Fruit fly (Drosophila melanogaster) whole organism, larva: ENCODE measurements around the gene CG46310.
A peak's percentile ranks its signal among the peaks of the same experiment; 100 is the strongest.

Experiments used
- noc ChIP-seq: fragments of 200-800 bp; sonication (Bioruptor generic); optimal IDR thresholded peaks from 3 replicates; lab custom pipeline; 2019; ENCODE audit warnings: missing biosample characterization, mild to moderate bottlenecking, missing genetic modification characterization, moderate library complexity

The CG46310 gene

DNA sequence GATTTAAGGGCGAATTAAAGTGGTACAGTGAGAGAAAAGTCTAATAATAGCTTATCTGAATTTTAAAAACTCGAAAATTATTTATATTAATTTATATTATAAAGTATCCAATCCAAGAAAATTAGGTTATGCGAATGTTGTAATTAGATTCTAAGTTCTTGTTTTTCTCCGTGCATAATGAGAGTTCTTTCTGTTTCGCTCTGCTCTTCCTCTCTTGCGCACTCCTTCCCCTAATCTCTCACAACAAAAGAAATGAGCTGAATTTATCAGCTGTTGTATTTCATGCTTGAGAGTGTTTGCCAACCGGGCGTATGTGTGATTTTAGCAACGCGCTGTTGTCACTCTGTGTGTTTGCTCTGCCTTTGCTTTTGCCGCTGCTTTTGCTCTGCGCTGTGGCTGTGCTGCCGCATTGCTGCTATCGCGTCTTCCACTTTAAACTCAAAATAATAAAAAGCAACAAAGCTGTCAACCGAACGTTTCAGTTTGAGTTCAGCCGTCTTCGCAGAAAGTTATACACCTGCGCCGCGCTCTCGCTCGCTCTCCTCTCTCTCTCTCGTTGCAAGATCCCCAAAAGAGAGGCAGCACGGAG, at the start of gene CG46310:
Gene CG46310 (plus strand): TSS at position 481 of the 589 bp plus-strand sequence.
- TF ChIP-seq noc (tag; lab: Kevin White, UChicago) = peak; percentile 90

dm6 chr3R:23126241-23127022, 47.2 kb upstream of the CG46310 start, which contains the start of gene CG31365:
TSS of gene CG31365 (minus strand) at chr3R:23126422.
- TF ChIP-seq noc (tag; lab: Kevin White, UChicago) = no peak

DNA sequence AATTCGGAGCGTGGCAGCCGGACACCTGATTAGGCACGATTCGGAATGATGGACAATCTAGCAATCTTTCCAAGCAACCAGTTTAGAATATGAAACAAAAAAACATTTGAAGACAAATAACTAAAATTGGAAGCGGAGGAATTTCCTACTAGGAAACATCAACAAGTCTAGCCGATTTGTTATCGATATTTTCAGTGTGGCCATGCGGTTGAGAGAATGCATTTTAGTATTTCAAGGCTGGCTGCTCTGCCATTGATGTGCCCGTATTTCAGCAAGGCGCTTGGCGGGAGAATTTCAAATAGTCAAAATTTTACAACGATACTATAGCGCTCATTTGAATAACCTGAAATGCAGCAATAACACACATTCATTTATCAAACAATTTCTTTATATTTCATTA, 45.9 kb upstream of the CG46310 start, which contains the start of gene CG31457:
Gene CG31457 (minus strand): TSS at position 186 of the 400 bp plus-strand sequence.
- no peak for TF ChIP-seq noc (tag; lab: Kevin White, UChicago)

DNA sequence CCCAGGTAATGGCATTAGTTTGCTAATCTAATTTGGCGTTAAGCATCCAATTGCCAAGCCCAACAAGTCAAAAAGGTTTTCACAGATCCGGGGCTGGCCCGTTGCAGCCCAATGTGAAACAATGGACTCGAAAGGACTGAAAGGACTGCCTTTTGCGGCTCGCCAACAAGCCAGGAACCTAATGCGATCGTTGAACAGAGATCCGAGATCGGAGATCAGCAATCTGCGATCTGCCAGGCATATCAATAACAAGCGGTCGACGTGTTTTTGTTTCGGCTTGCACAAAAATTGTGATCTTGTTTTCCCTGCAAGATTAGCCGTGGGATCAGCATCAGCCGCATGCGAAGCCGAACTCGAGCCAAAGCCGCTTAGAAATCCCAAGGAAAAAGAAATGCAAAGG, 44.1 kb upstream of the CG46310 start:
- no peak for TF ChIP-seq noc (tag; lab: Kevin White, UChicago)

DNA sequence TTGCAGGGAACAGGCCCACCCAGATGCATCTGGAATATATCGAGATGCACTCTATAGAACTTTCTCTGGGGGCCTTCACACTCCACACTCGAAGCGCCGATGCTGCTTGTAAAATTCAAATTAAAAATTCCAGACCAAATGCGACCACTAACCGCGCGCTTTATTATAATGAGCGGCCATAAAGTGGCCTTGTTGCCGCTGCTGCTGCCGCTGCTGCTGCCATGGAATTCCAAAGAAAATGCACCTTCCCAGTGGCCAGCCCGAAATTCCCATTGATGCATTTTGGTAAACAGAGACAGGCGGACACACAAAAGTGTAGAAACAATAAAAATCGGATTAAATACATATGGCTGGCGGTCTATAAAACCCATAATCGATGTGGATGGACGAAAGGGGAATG, 43.5 kb upstream of the CG46310 start:
- TF ChIP-seq noc (tag; lab: Kevin White, UChicago) = no peak

DNA sequence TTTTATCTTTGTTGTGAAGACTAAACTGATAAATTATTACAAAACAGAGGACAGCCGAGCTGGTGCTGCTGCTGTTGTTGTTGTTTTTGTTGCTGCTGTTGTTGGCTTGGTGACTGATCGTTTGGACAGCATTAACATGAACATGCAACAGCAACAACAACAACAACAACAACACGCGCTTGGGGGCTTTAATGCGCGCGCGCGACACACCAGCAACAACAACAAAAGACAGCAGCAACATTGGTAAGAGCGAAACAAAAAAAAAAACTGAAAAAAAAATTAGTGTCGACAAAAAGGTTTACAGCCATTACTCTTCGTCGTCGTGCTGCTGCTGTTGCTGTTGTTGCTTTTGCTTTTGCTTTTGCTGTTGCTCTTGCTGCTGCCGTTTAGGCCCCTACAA, 42.8 kb upstream of the CG46310 start:
- no peak for TF ChIP-seq noc (tag; lab: Kevin White, UChicago)

- no peak for TF ChIP-seq noc (tag; lab: Kevin White, UChicago)
These were observed 42.3 kb upstream of the CG46310 start for dm6 chr3R:23131341-23131884.

DNA sequence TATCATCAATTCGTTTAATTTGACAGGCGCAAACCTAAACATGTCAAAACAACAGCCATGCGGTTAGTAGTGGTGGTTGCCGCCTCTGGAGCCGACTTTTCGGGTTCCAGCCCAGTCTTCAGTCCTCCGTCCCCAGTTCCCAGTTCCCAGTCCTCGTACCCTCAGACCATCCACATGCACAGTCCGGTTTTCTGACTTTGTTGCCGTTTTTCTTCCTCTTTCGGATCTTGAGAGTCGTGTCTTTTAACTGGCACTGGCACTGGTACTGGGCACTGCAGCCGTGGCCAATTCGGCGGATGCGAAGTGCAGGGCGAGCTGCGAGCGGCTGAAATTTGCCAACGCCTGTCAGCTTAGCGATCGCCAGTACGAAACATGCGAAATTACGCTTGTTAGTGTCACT, 41.4 kb upstream of the CG46310 start:
- TF ChIP-seq noc (tag; lab: Kevin White, UChicago) = no peak

DNA sequence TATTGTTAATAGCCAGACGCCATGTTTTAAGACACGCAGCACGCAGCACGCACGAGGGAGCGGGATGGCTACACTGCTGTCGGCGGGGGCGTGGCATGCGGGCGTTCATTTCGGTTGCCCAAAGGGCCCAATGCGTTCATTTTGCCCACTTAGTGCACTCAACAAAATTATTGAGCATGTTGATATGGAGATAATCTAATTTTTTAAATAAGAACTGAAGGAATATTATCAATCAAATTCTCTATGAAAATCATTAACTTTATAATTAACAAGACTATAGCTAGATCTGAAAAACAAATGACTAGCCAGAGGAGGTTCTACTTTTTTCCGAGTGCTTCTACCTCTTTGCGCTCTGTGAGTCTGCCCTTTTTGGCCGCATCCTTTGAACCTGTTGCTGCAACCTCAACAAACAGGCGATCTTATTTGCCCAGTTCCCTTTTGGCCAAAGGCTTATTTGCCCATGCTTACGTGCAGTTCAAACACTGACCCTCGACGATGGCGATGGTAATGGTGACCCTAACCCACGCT, 40.3 kb upstream of the CG46310 start:
- TF ChIP-seq noc (tag; lab: Kevin White, UChicago) = no peak

DNA sequence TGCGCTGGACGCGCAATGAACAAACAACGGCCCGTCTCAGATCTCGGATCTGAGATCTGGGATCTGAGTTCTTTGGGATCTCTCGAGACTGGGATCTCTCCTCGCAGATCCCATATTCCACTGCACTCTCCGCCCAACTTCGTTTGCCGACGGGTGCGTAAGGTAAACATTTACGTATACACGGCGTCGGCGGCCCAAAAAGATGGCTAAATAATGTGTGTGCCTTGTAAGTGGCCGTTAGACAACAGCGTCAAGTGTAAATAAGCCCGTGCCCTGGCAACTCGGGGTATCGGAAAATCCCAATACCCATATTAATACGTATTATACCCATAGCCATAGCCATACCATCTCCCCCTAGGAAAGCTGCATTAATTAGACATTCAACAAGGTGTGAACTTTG, 39.0 kb upstream of the CG46310 start:
- no peak for TF ChIP-seq noc (tag; lab: Kevin White, UChicago)

DNA sequence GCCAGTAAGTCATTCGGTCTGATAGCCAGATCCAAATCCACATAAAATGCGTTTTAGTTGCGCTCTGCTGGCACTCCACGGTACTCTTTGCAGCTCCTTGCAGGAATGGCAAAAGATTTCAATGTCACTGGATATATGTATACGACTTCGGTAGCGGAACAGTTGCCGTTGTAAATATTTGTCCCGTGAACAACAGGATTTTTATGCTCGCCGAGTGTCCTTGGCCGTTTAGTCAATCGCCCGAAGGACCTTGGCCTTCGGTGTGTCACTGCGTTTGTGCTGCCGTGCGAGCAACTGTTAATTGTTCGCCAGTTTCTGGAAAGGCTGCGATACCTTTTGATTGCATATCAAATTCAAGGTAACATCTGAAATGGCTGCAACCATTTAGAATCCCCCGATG, 35.2 kb upstream of the CG46310 start:
- TF ChIP-seq noc (tag; lab: Kevin White, UChicago) = no peak

- no peak for TF ChIP-seq noc (tag; lab: Kevin White, UChicago)
These were observed 34.6 kb upstream of the CG46310 start for dm6 chr3R:23138992-23139633.

dm6 chr3R:23139634-23140010, 34.1 kb upstream of the CG46310 start:
- peak; percentile 53 for TF ChIP-seq noc (tag; lab: Kevin White, UChicago)

- TF ChIP-seq noc (tag; lab: Kevin White, UChicago) = peak; percentile 34
These were observed 33.4 kb upstream of the CG46310 start for dm6 chr3R:23140280-23140679.

DNA sequence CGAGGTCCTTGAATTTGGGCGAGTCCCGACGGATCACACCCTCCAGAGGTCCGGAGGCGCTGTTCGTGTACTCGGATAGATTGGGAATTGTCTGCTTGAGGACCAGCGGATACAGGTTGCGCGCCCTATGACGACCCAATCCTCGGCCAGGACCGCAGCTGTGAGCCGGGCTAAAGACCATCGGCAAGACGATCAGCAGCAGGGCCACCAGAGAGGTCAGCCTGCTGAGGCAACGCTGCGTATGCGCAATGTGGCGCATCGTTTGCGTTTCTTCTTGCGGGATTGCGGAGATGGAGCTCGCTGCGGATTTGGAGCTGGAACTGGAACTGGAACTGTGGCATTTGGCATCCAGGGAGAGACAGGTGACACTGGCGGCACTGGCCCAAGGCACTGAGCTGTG, 32.6 kb upstream of the CG46310 start:
- no peak for TF ChIP-seq noc (tag; lab: Kevin White, UChicago)
